Fruit fly (Drosophila melanogaster): ENCODE data around the gene Myo61F.

The Myo61F gene

DNA sequence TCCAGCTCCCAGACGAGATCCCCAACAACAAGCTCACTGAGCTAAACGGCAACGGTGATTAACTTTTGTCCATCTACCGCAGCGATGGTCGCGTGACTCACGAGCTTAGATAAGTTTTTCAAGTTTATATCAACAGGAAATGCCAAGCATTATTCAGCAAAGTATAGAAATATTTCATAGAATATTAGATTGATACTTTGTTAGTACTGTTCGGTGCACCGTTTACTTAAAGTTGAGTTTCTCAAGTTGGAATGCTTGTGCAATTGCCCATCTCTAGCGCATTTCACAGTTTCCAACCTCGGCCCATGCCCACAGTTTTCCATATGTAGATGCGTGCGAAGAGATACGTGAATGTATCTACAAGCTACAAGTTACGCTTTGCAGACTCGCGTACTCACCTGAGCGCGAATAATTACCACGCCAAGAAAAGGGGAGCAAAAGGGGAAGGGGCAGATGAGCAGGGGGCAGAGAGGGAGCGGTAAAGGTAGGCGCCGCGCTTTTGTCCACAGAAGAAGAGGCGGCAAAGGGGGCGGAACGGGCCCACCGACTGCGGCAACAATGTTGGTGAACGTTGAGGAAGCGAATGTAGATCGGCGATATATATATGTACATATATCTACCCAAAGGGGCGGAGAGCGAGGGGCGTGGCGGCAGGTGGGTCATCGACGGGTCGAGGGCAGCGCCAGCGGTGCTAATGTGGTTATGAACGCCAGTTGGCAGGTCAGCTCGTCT, 57.9 kb downstream of the Myo61F start:
- TF ChIP-seq Ets98B (GFP tag; IDR thresholded peaks at IDR 0.05) (peak; percentile 85), Pif1A (GFP tag; optimal IDR thresholded peaks at IDR 0.05) (peak; percentile 74), CG34367 (tag; optimal IDR thresholded peaks at IDR 0.05) (peak; percentile 57), CG12605 (GFP tag; IDR thresholded peaks at IDR 0.05) (peak; percentile 46; the same call in 1 of the 2 replicates), Snoo (tag; optimal IDR thresholded peaks at IDR 0.05) (no peak), CG32121 (GFP tag; IDR thresholded peaks at IDR 0.05) (peak; percentile 80; the same call in 1 of the 2 replicates), CG8301 (tag; optimal IDR thresholded peaks at IDR 0.05) (peak; percentile 72), CG9948 (tag; optimal IDR thresholded peaks at IDR 0.05) (peak; percentile 42), CG17806 (tag; optimal IDR thresholded peaks at IDR 0.05) (peak; percentile 70), CG4496 (GFP tag; IDR thresholded peaks at IDR 0.05) (peak; percentile 87), D1 (tag; optimal IDR thresholded peaks at IDR 0.05) (no peak), Pif1B (GFP tag; optimal IDR thresholded peaks at IDR 0.05) (peak; percentile 61), gl (tag; optimal IDR thresholded peaks at IDR 0.05) (peak; percentile 28), CG13204 (GFP tag; optimal IDR thresholded peaks at IDR 0.05) (peak; percentile 29), CG15710 (tag; optimal IDR thresholded peaks at IDR 0.05) (peak; percentile 57), CG10348 (GFP tag; IDR thresholded peaks at IDR 0.05) (no peak), CG14655 (GFP tag; optimal IDR thresholded peaks at IDR 0.05) (peak; percentile 82), EcR (GFP tag; optimal IDR thresholded peaks at IDR 0.05) (no peak), rn (GFP tag; IDR thresholded peaks at IDR 0.05) (0 out of 2 replicates have a peak, but pooled peaks have one; percentile 12), fd96Ca (GFP tag; IDR thresholded peaks at IDR 0.05) (peak; percentile 84), CG8159 (tag; optimal IDR thresholded peaks at IDR 0.05) (peak; percentile 69)

DNA sequence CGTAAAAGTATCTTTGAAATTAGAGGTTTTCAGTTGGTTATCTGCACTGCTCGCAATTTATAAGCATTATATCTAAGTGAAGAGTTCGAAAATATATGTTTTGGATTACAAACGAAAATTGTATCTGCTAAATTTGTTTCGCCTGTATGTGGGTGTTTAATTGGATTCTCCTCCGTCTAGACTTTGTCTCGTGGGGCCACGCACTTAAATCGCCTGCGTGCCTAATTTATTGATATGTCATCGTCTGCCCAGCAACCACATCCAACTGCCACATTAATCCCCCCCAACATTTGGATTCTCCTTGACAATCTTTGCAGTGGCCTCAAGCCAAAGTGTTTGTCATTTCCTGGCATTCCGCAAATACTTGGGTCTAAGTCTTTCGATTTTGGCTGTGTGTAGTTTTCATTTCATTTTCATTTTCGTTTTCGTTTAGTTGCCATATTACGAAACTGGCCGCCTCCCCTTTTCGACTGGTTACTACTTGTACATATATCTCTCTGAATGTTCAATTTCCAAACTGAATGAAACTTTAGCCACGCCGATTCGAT, 59.9 kb downstream of the Myo61F start:
- TF ChIP-seq CG15710 (tag; optimal IDR thresholded peaks at IDR 0.05) (no peak), CG10348 (GFP tag; IDR thresholded peaks at IDR 0.05) (no peak), CG8159 (tag; optimal IDR thresholded peaks at IDR 0.05) (no peak), Ets98B (GFP tag; IDR thresholded peaks at IDR 0.05) (no peak), CG12605 (GFP tag; IDR thresholded peaks at IDR 0.05) (no peak), Pif1B (GFP tag; optimal IDR thresholded peaks at IDR 0.05) (no peak), CG8301 (tag; optimal IDR thresholded peaks at IDR 0.05) (no peak), D1 (tag; optimal IDR thresholded peaks at IDR 0.05) (no peak), CG32121 (GFP tag; IDR thresholded peaks at IDR 0.05) (no peak), CG4496 (GFP tag; IDR thresholded peaks at IDR 0.05) (no peak), CG9948 (tag; optimal IDR thresholded peaks at IDR 0.05) (no peak), Pif1A (GFP tag; optimal IDR thresholded peaks at IDR 0.05) (no peak), EcR (GFP tag; optimal IDR thresholded peaks at IDR 0.05) (no peak), CG14655 (GFP tag; optimal IDR thresholded peaks at IDR 0.05) (no peak)

DNA sequence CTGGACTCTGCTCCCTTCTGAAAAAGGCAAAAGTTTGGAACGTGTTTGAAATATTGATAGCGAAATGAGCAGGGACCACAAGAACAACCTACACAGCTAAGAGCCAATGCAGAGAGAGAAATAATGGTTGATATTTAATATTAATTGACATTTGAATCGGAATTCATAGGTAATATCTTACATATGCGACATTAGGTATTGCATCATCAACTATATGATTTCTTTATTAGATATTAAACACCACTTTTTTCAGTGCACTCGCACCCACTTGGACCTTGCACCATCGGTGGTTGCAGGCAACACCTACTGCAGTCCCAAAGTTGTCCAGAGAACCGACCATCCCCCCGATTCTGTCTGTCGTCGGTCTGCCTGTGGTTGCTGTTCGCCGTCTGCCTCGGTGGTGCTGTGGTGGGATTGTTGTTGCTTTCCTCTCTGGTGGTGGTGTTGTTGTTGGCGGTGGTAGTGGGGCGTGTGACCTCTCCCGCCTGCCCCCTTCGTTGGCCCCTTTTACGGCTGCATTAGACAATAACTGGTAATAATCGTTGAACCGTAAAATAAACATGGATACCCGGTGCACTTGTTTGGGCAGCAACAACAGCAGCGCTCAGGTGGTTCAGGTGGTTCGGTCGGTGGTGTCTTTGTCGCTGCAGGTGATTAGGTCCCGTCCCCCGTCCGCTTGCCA, 60.7 kb downstream of the Myo61F start:
- TF ChIP-seq CG34367 (tag; optimal IDR thresholded peaks at IDR 0.05) (peak; percentile 67), Pif1B (GFP tag; optimal IDR thresholded peaks at IDR 0.05) (peak; percentile 79), rn (GFP tag; IDR thresholded peaks at IDR 0.05) (peak; percentile 82), fd96Ca (GFP tag; IDR thresholded peaks at IDR 0.05) (peak; percentile 89), CG17806 (tag; optimal IDR thresholded peaks at IDR 0.05) (peak; percentile 69), CG14655 (GFP tag; optimal IDR thresholded peaks at IDR 0.05) (peak; percentile 91), Ets98B (GFP tag; IDR thresholded peaks at IDR 0.05) (peak; percentile 93), gl (tag; optimal IDR thresholded peaks at IDR 0.05) (peak; percentile 59), D1 (tag; optimal IDR thresholded peaks at IDR 0.05) (no peak), EcR (GFP tag; optimal IDR thresholded peaks at IDR 0.05) (no peak), CG12605 (GFP tag; IDR thresholded peaks at IDR 0.05) (peak; percentile 92), Pif1A (GFP tag; optimal IDR thresholded peaks at IDR 0.05) (peak; percentile 84), Snoo (tag; optimal IDR thresholded peaks at IDR 0.05) (peak; percentile 69), CG13204 (GFP tag; optimal IDR thresholded peaks at IDR 0.05) (peak; percentile 43), CG8301 (tag; optimal IDR thresholded peaks at IDR 0.05) (peak; percentile 88), CG9948 (tag; optimal IDR thresholded peaks at IDR 0.05) (peak; percentile 68), CG10348 (GFP tag; IDR thresholded peaks at IDR 0.05) (no peak), CG15710 (tag; optimal IDR thresholded peaks at IDR 0.05) (peak; percentile 71), CG4496 (GFP tag; IDR thresholded peaks at IDR 0.05) (peak; percentile 95), CG8159 (tag; optimal IDR thresholded peaks at IDR 0.05) (peak; percentile 63), CG32121 (GFP tag; IDR thresholded peaks at IDR 0.05) (peak; percentile 91)

Data from whole organism, pupa.